Worm (Caenorhabditis elegans): Measurements from ENCODE around the gene adm-2.

adm-2 gene

DNA sequence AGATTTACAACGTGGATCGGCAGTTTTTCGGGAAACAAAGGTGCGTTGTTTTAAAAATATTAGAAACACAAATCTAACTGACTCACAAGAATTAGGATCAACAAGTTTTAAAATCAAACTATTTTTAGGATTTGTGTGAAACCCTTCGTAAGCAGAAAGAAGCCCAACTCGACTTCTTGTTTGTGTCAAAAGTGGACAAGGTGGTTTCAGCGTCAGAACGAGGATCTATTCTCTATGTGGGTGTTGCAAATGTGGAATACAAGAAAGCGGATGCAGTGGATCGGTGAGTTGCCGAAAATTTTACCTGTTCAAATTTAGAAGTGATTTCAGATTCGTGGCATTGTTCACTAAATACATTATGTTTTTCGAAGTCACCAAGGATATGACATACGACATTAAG, 41.2 kb downstream of the adm-2 start:
- TF ChIP-seq ceh-43 (GFP tag; optimal IDR thresholded peaks at IDR 0.05) (no peak), lin-32 (GFP tag; optimal IDR thresholded peaks at IDR 0.05) (no peak), bed-3 (GFP tag; optimal IDR thresholded peaks at IDR 0.05) (no peak), tbx-8 (GFP tag; optimal IDR thresholded peaks at IDR 0.05) (no peak), nhr-237 (tag; optimal IDR thresholded peaks at IDR 0.05) (no peak), cnd-1 (tag; optimal IDR thresholded peaks at IDR 0.05) (no peak), sem-2 (GFP tag; optimal IDR thresholded peaks at IDR 0.05) (no peak), zip-8 (tag; optimal IDR thresholded peaks at IDR 0.05) (no peak), elt-1 (tag; optimal IDR thresholded peaks at IDR 0.05; ENCODE audit: borderline replicate concordance, insufficient read depth) (no peak), nhr-76 (tag; optimal IDR thresholded peaks at IDR 0.05) (no peak), nhr-12 (tag; optimal IDR thresholded peaks at IDR 0.05) (no peak), nhr-28 (tag; optimal IDR thresholded peaks at IDR 0.05) (no peak), blmp-1 (tag; optimal IDR thresholded peaks at IDR 0.05) (no peak), lin-13 (tag; optimal IDR thresholded peaks at IDR 0.05) (no peak), ceh-39 (tag; optimal IDR thresholded peaks at IDR 0.05) (no peak), M03D4.4 (tag; optimal IDR thresholded peaks at IDR 0.05) (no peak), ham-2 (GFP tag; optimal IDR thresholded peaks at IDR 0.05) (no peak), unc-39 (tag; optimal IDR thresholded peaks at IDR 0.05) (no peak), mep-1 (tag; optimal IDR thresholded peaks at IDR 0.05) (no peak), nhr-2 (tag; optimal IDR thresholded peaks at IDR 0.05) (no peak)

DNA sequence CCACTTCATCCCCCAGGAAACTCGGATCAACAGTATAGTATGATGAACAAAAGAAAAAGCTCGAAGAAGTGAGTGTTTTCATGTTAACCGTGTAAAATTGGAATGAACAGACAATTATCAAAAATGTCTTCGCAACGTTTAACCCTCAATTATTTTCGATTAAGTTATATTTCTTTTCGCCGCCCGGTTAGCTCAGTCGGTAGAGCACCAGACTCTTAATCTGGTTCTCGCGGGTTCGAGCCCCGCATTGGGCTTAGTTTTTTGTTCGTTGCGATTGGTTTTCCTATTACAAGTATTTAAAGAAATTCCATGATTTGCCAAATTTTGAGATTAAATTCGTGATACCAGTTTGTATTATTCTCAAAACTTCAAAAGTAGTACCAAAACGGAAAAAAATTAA, 42.0 kb downstream of the adm-2 start:
- TF ChIP-seq unc-62 (GFP tag; optimal IDR thresholded peaks at IDR 0.05) (no peak), ceh-83 (GFP tag; optimal IDR thresholded peaks at IDR 0.05) (no peak), nhr-28 (tag; optimal IDR thresholded peaks at IDR 0.05) (no peak), lsy-2 (tag; optimal IDR thresholded peaks at IDR 0.05) (no peak), elt-1 (tag; optimal IDR thresholded peaks at IDR 0.05; ENCODE audit: borderline replicate concordance, insufficient read depth) (no peak), lin-13 (tag; optimal IDR thresholded peaks at IDR 0.05) (no peak), pha-4 (tag; optimal IDR thresholded peaks at IDR 0.05) (no peak), M03D4.4 (tag; optimal IDR thresholded peaks at IDR 0.05) (no peak), mab-5 (tag; optimal IDR thresholded peaks at IDR 0.05) (no peak), mls-2 (tag; optimal IDR thresholded peaks at IDR 0.05) (no peak), flh-1 (GFP tag; optimal IDR thresholded peaks at IDR 0.05) (no peak), elt-3 (tag; optimal IDR thresholded peaks at IDR 0.05) (no peak), ztf-11 (tag; optimal IDR thresholded peaks at IDR 0.05) (no peak), hlh-1 (tag; optimal IDR thresholded peaks at IDR 0.05) (no peak), nhr-76 (tag; optimal IDR thresholded peaks at IDR 0.05) (no peak), tbx-8 (GFP tag; optimal IDR thresholded peaks at IDR 0.05) (no peak), drap-1 (GFP tag; optimal IDR thresholded peaks at IDR 0.05) (no peak), ceh-43 (GFP tag; optimal IDR thresholded peaks at IDR 0.05) (no peak)

DNA sequence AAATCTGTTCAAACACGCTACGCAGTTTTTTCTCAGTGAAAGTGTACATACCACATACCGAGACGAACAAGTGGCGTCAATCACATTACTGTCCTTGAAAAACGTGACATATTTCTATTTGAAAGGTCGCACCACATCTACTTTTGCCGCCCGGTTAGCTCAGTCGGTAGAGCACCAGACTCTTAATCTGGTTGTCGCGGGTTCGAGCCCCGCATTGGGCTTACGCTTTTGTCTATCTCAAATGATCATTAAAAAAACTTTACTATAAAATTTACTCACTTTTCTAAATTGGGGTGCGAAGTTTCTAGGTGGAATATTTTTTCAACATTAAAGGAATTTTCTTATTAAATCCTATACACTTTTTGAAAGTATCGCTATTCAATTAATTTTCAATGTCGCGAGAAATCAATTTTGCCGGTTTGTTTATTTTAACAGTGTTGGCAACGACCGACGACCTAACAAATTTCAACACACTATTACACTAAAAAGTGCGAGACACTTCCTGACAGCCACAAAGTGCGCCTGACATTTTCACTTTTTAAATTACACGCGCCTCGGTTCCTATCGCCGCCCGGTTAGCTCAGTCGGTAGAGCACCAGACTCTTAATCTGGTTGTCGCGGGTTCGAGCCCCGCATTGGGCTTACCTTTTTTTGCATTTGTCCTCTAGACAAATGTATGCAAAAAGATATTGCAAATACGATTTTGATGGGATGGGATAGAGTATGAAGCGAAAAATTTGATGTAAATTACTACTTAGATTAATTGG, 42.6 kb downstream of the adm-2 start:
- TF ChIP-seq tbx-8 (GFP tag; optimal IDR thresholded peaks at IDR 0.05) (no peak), pha-4 (tag; optimal IDR thresholded peaks at IDR 0.05) (no peak), sem-2 (GFP tag; optimal IDR thresholded peaks at IDR 0.05) (no peak), ztf-11 (tag; optimal IDR thresholded peaks at IDR 0.05) (no peak), mab-5 (tag; optimal IDR thresholded peaks at IDR 0.05) (no peak), zip-8 (tag; optimal IDR thresholded peaks at IDR 0.05) (no peak), lin-13 (tag; optimal IDR thresholded peaks at IDR 0.05) (no peak), lsy-2 (tag; optimal IDR thresholded peaks at IDR 0.05) (no peak), nhr-76 (tag; optimal IDR thresholded peaks at IDR 0.05) (no peak), drap-1 (GFP tag; optimal IDR thresholded peaks at IDR 0.05) (peak; percentile 20), mls-2 (tag; optimal IDR thresholded peaks at IDR 0.05) (peak; percentile 29), elt-1 (tag; optimal IDR thresholded peaks at IDR 0.05; ENCODE audit: borderline replicate concordance, insufficient read depth) (no peak), nhr-28 (tag; optimal IDR thresholded peaks at IDR 0.05) (no peak), M03D4.4 (tag; optimal IDR thresholded peaks at IDR 0.05) (no peak), elt-3 (tag; optimal IDR thresholded peaks at IDR 0.05) (no peak), ceh-39 (tag; optimal IDR thresholded peaks at IDR 0.05) (no peak), cnd-1 (tag; optimal IDR thresholded peaks at IDR 0.05) (no peak), hlh-1 (tag; optimal IDR thresholded peaks at IDR 0.05) (no peak), nhr-2 (tag; optimal IDR thresholded peaks at IDR 0.05) (no peak), ces-1 (GFP tag; optimal IDR thresholded peaks at IDR 0.05) (no peak), bed-3 (GFP tag; optimal IDR thresholded peaks at IDR 0.05) (no peak), nhr-12 (tag; optimal IDR thresholded peaks at IDR 0.05) (no peak), lin-32 (GFP tag; optimal IDR thresholded peaks at IDR 0.05) (peak; percentile 17), unc-39 (tag; optimal IDR thresholded peaks at IDR 0.05) (no peak), nhr-237 (tag; optimal IDR thresholded peaks at IDR 0.05) (no peak), blmp-1 (tag; optimal IDR thresholded peaks at IDR 0.05) (no peak), mep-1 (tag; optimal IDR thresholded peaks at IDR 0.05) (no peak), unc-120 (tag; optimal IDR thresholded peaks at IDR 0.05; ENCODE audit: poor library complexity, severe bottlenecking) (peak; percentile 85), ham-2 (GFP tag; optimal IDR thresholded peaks at IDR 0.05) (no peak), sptf-1 (tag; optimal IDR thresholded peaks at IDR 0.05) (peak; percentile 29)

Data from whole organism, mixed stage, embryonic.